Worm (Caenorhabditis elegans) whole organism, L3 larva: ENCODE results near the gene eat-17.

Experiments used
- ama-1 ChIP-seq: fragments of 150-350 bp; optimal IDR thresholded peaks from 2 replicates; lab custom pipeline; 2018
- ceh-28 ChIP-seq: fragments of 150-350 bp; optimal IDR thresholded peaks from 2 replicates; lab custom pipeline; 2014; ENCODE audit warnings: missing biosample characterization, missing genetic modification reagents, missing genetic modification characterization
- fos-1 ChIP-seq: fragments of 150-350 bp; optimal IDR thresholded peaks from 2 replicates; lab custom pipeline; 2014; ENCODE audit warnings: missing biosample characterization, missing genetic modification characterization
- skn-1 ChIP-seq: fragments of 150-350 bp; optimal IDR thresholded peaks from 2 replicates; lab custom pipeline; 2014; ENCODE audit warnings: missing biosample characterization, missing genetic modification characterization
- unc-62 ChIP-seq: fragments of 150-350 bp; sonication (generic microtip); optimal IDR thresholded peaks from 4 replicates; lab custom pipeline; 2014; ENCODE audit warnings: missing biosample characterization, missing genetic modification reagents, missing genetic modification characterization
- zag-1 ChIP-seq: fragments of 150-350 bp; optimal IDR thresholded peaks from 2 replicates; lab custom pipeline; 2014; ENCODE audit warnings: missing biosample characterization, missing genetic modification characterization
- ztf-11 ChIP-seq: fragments of 150-350 bp; optimal IDR thresholded peaks from 2 replicates; lab custom pipeline; 2014; ENCODE audit warnings: missing biosample characterization, missing genetic modification characterization

- TF ChIP-seq unc-62 (GFP tag; lab: Kevin White, UChicago), result no peak
- TF ChIP-seq ama-1 (lab: Kevin White, UChicago), result no peak
- no peak for TF ChIP-seq ztf-11 (tag; lab: Kevin White, UChicago)
- no peak for TF ChIP-seq ceh-28 (tag; lab: Kevin White, UChicago)
- TF ChIP-seq zag-1, result no peak
- no peak for TF ChIP-seq fos-1
- no peak for TF ChIP-seq skn-1 (tag; lab: Kevin White, UChicago)
Measured at ce11 chrX:16411985-16412384, 4.7 kb downstream of the eat-17 start.
